Fruit fly (Drosophila melanogaster) whole organism, embryonic: ENCODE data around the gene CG10663.

Source experiments
- Ada2b ChIP-seq: fragments of 200-800 bp; sonication (Bioruptor generic); IDR thresholded peaks from 2 replicates; pipeline ENCODE4 v1.3.6; 2022; ENCODE audit warnings: missing biosample characterization, missing genetic modification characterization
- CG12219 ChIP-seq: fragments of 200-800 bp; sonication (Bioruptor generic); optimal IDR thresholded peaks from 3 replicates; lab custom pipeline; 2018; ENCODE audit warnings: missing biosample characterization, mild to moderate bottlenecking, missing genetic modification characterization
- CG12299 ChIP-seq: fragments of 200-800 bp; sonication (Bioruptor generic); optimal IDR thresholded peaks from 2 replicates; lab custom pipeline; 2018; ENCODE audit warnings: missing biosample characterization, mild to moderate bottlenecking, missing genetic modification characterization
- CG13287 ChIP-seq: fragments of 200-800 bp; sonication (Bioruptor generic); IDR thresholded peaks from 2 replicates; pipeline ENCODE4 v1.3.6; 2022; ENCODE audit warnings: missing biosample characterization, missing genetic modification characterization; ENCODE audit not compliant: partially characterized antibody
- CG13296 ChIP-seq: fragments of 200-800 bp; sonication (Bioruptor generic); optimal IDR thresholded peaks from 3 replicates; lab custom pipeline; 2018; ENCODE audit warnings: missing biosample characterization, mild to moderate bottlenecking, missing genetic modification characterization
- CG14441 ChIP-seq: fragments of 200-800 bp; sonication (Bioruptor generic); IDR thresholded peaks from 2 replicates; pipeline ENCODE4 v1.3.6; 2022; ENCODE audit warnings: missing biosample characterization, missing genetic modification characterization
- CG15011 ChIP-seq: fragments of 200-800 bp; sonication (Bioruptor generic); optimal IDR thresholded peaks from 3 replicates; lab custom pipeline; 2018; ENCODE audit warnings: missing biosample characterization, mild to moderate bottlenecking, missing genetic modification characterization
- CG15514 ChIP-seq: fragments of 200-800 bp; sonication (Bioruptor generic); optimal IDR thresholded peaks from 3 replicates; lab custom pipeline; 2017; ENCODE audit warnings: missing biosample characterization, missing genetic modification characterization, mild to moderate bottlenecking, moderate library complexity, missing genetic modification reagents
- CG17328 ChIP-seq: fragments of 200-800 bp; sonication (Bioruptor generic); IDR thresholded peaks from 2 replicates; pipeline ENCODE4 v1.3.6; 2022; ENCODE audit warnings: missing biosample characterization, missing genetic modification characterization
- CG18262 ChIP-seq: fragments of 200-800 bp; optimal IDR thresholded peaks from 3 replicates; lab custom pipeline; 2019; ENCODE audit warnings: missing biosample characterization, mild to moderate bottlenecking, missing genetic modification characterization, moderate library complexity
- CG34422 ChIP-seq: fragments of 200-800 bp; sonication (Bioruptor generic); IDR thresholded peaks from 3 replicates; pipeline ENCODE4 v1.3.6; 2022; ENCODE audit warnings: missing biosample characterization, missing genetic modification characterization
- CG4707 ChIP-seq: fragments of 200-800 bp; sonication (Bioruptor generic); optimal IDR thresholded peaks from 2 replicates; lab custom pipeline; 2018; ENCODE audit warnings: missing biosample characterization, mild to moderate bottlenecking, missing genetic modification characterization, moderate library complexity
- CG5953 ChIP-seq: fragments of 200-800 bp; sonication (Bioruptor generic); IDR thresholded peaks from 2 replicates; pipeline ENCODE4 v1.3.6; 2022; ENCODE audit warnings: missing biosample characterization, missing genetic modification characterization
- Dp ChIP-seq: fragments of 200-800 bp; sonication (Bioruptor generic); optimal IDR thresholded peaks from 2 replicates; lab custom pipeline; 2018; ENCODE audit warnings: missing biosample characterization, mild to moderate bottlenecking, missing genetic modification characterization, moderate library complexity
- E2f2 ChIP-seq: fragments of 200-800 bp; sonication (Bioruptor generic); IDR thresholded peaks from 2 replicates; pipeline ENCODE4 v1.3.6; 2022; ENCODE audit warnings: missing biosample characterization, missing genetic modification characterization
- Gug ChIP-seq: fragments of 200-800 bp; sonication (Bioruptor generic); IDR thresholded peaks from 4 replicates; pipeline ENCODE4 v1.3.6; 2022; ENCODE audit warnings: missing biosample characterization, missing genetic modification characterization
- MBD-R2 ChIP-seq: fragments of 200-800 bp; sonication (Bioruptor generic); IDR thresholded peaks from 2 replicates; pipeline ENCODE4 v1.3.6; 2022; ENCODE audit warnings: missing biosample characterization, missing genetic modification characterization
- MESR4 ChIP-seq: fragments of 200-800 bp; sonication (Bioruptor generic); optimal IDR thresholded peaks from 2 replicates; lab custom pipeline; 2018; ENCODE audit warnings: missing biosample characterization, mild to moderate bottlenecking, missing genetic modification characterization, moderate library complexity
- Myb ChIP-seq: fragments of 200-800 bp; sonication (Bioruptor generic); optimal IDR thresholded peaks from 2 replicates; lab custom pipeline; 2016; ENCODE audit warnings: missing biosample characterization, missing genetic modification characterization
- Xbp1 ChIP-seq: fragments of 200-800 bp; sonication (Bioruptor generic); optimal IDR thresholded peaks from 3 replicates; lab custom pipeline; 2016; ENCODE audit warnings: missing biosample characterization, mild to moderate bottlenecking, missing genetic modification characterization
- amos ChIP-seq: fragments of 200-800 bp; sonication (Bioruptor generic); IDR thresholded peaks from 2 replicates; pipeline ENCODE4 v1.3.6; 2022; ENCODE audit warnings: missing biosample characterization, missing genetic modification characterization; ENCODE audit not compliant: partially characterized antibody
- caup ChIP-seq: fragments of 200-800 bp; sonication (Bioruptor generic); optimal IDR thresholded peaks from 3 replicates; lab custom pipeline; 2017; ENCODE audit warnings: missing biosample characterization, mild to moderate bottlenecking, missing genetic modification characterization, moderate library complexity; ENCODE audit not compliant: severe bottlenecking
- chinmo ChIP-seq: fragments of 200-800 bp; sonication (Bioruptor generic); IDR thresholded peaks from 4 replicates; pipeline ENCODE4 v1.3.6; 2022; ENCODE audit warnings: missing biosample characterization, missing genetic modification characterization; ENCODE audit not compliant: partially characterized antibody
- chn ChIP-seq: fragments of 200-800 bp; sonication (Bioruptor generic); optimal IDR thresholded peaks from 2 replicates; lab custom pipeline; 2016; ENCODE audit warnings: missing biosample characterization, missing genetic modification characterization
- crp ChIP-seq, 2 experiments: fragments of 200-800 bp; sonication (Bioruptor generic); optimal IDR thresholded peaks; 2 replicates in 1 of 2; 3 replicates in 1 of 2; lab custom pipeline; 2017; ENCODE audit warnings: missing biosample characterization in 2 of 2, missing genetic modification characterization in 2 of 2, mild to moderate bottlenecking in 1 of 2, moderate library complexity in 1 of 2
- en ChIP-seq: fragments of 200-800 bp; sonication (Bioruptor generic); optimal IDR thresholded peaks from 2 replicates; lab custom pipeline; 2016; ENCODE audit warnings: missing biosample characterization, missing genetic modification characterization
- gfzf ChIP-seq: fragments of 200-800 bp; sonication (Bioruptor generic); optimal IDR thresholded peaks from 2 replicates; lab custom pipeline; 2016; ENCODE audit warnings: missing biosample characterization, mild to moderate bottlenecking, missing genetic modification characterization, moderate library complexity
- grau ChIP-seq: fragments of 200-800 bp; optimal IDR thresholded peaks from 3 replicates; lab custom pipeline; 2019; ENCODE audit warnings: missing biosample characterization, mild to moderate bottlenecking, missing genetic modification characterization, moderate library complexity
- grn ChIP-seq: fragments of 200-800 bp; sonication (Bioruptor generic); optimal IDR thresholded peaks from 3 replicates; lab custom pipeline; 2017; ENCODE audit warnings: missing biosample characterization, missing genetic modification characterization
- hb ChIP-seq: fragments of 200-800 bp; sonication (Bioruptor generic); IDR thresholded peaks from 3 replicates; pipeline ENCODE4 v1.3.6; 2022; ENCODE audit warnings: missing biosample characterization, missing genetic modification characterization; ENCODE audit not compliant: partially characterized antibody
- her ChIP-seq: fragments of 200-800 bp; sonication (Bioruptor generic); optimal IDR thresholded peaks from 2 replicates; lab custom pipeline; 2016; ENCODE audit warnings: missing biosample characterization, missing genetic modification characterization
- hkb ChIP-seq, 2 experiments: fragments of 200-800 bp in 1 of 2; fragments of >200 bp in 1 of 2; sonication (Bioruptor generic) in 1 of 2; IDR thresholded peaks in 1 of 2; optimal IDR thresholded peaks in 1 of 2; 2 replicates each; pipeline versions ENCODE4 v1.3.6 to Lab custom; 2017 to 2022; ENCODE audit warnings: missing biosample characterization in 1 of 2, missing genetic modification characterization in 1 of 2
- kah ChIP-seq: fragments of 200-800 bp; sonication (Bioruptor generic); optimal IDR thresholded peaks from 2 replicates; lab custom pipeline; 2018; ENCODE audit warnings: missing biosample characterization, mild to moderate bottlenecking, missing genetic modification characterization
- klu ChIP-seq: fragments of 200-800 bp; sonication (Bioruptor generic); IDR thresholded peaks from 2 replicates; pipeline ENCODE4 v1.3.6; 2022; ENCODE audit warnings: missing biosample characterization, missing genetic modification characterization
- nau ChIP-seq: fragments of 200-800 bp; sonication (Bioruptor generic); optimal IDR thresholded peaks from 3 replicates; lab custom pipeline; 2017; ENCODE audit warnings: missing biosample characterization, mild to moderate bottlenecking, missing genetic modification characterization, missing genetic modification reagents
- nerfin-2 ChIP-seq: fragments of 200-800 bp; sonication (Bioruptor generic); IDR thresholded peaks from 2 replicates; pipeline ENCODE4 v1.3.6; 2022; ENCODE audit warnings: missing biosample characterization, missing genetic modification characterization; ENCODE audit not compliant: partially characterized antibody
- nom ChIP-seq: fragments of 200-800 bp; sonication (Bioruptor generic); optimal IDR thresholded peaks from 2 replicates; lab custom pipeline; 2017; ENCODE audit warnings: missing biosample characterization, missing genetic modification characterization, mild to moderate bottlenecking, moderate library complexity, missing genetic modification reagents
- oc ChIP-seq: fragments of 200-800 bp; sonication (Bioruptor generic); optimal IDR thresholded peaks from 2 replicates; lab custom pipeline; 2018; ENCODE audit warnings: missing biosample characterization, mild to moderate bottlenecking, missing genetic modification characterization, moderate library complexity
- otp ChIP-seq: fragments of 200-800 bp; sonication (Bioruptor generic); IDR thresholded peaks from 3 replicates; pipeline ENCODE4, ENCODE4 v1.3.6; 2022; ENCODE audit warnings: missing biosample characterization, missing genetic modification characterization
- pb ChIP-seq: fragments of 200-800 bp; sonication (Bioruptor generic); optimal IDR thresholded peaks from 3 replicates; lab custom pipeline; 2016; ENCODE audit warnings: missing biosample characterization, missing genetic modification characterization
- pros ChIP-seq: fragments of 200-800 bp; sonication (Bioruptor generic); optimal IDR thresholded peaks from 3 replicates; lab custom pipeline; 2019; ENCODE audit warnings: missing biosample characterization, mild to moderate bottlenecking, missing genetic modification characterization, moderate library complexity
- pzg ChIP-seq: fragments of 200-800 bp; sonication (Bioruptor generic); optimal IDR thresholded peaks from 3 replicates; lab custom pipeline; 2018; ENCODE audit warnings: missing biosample characterization, mild to moderate bottlenecking, missing genetic modification characterization, moderate library complexity
- row ChIP-seq: fragments of 200-800 bp; sonication (Bioruptor generic); IDR thresholded peaks from 3 replicates; pipeline ENCODE4 v1.3.6; 2022; ENCODE audit warnings: missing biosample characterization, missing genetic modification characterization
- sens ChIP-seq: fragments of 200-800 bp; sonication (Bioruptor generic); peaks from one replicate; lab custom pipeline; 2016; ENCODE audit warnings: missing biosample characterization, missing genetic modification characterization
- sim ChIP-seq: fragments of 200-800 bp; sonication (Bioruptor generic); IDR thresholded peaks from 2 replicates; pipeline ENCODE4 v1.3.6; 2022; ENCODE audit warnings: missing biosample characterization, missing genetic modification characterization
- slbo ChIP-seq: fragments of 200-800 bp; sonication (Bioruptor generic); IDR thresholded peaks from 2 replicates; pipeline ENCODE4 v1.3.6; 2022; ENCODE audit warnings: missing biosample characterization, missing genetic modification characterization
- trem ChIP-seq: fragments of 200-800 bp; optimal IDR thresholded peaks from 3 replicates; lab custom pipeline; 2019; ENCODE audit warnings: missing biosample characterization, mild to moderate bottlenecking, missing genetic modification characterization, moderate library complexity

The CG10663 gene

dm6 chr3L:12484948-12485347 is at the start of gene CG10663 (continued):
- TF ChIP-seq sim (0 out of 2 replicates have a peak, but pooled peaks have one; percentile 54), CG13296 (no peak), CG15514 (peak; percentile 12)

DNA sequence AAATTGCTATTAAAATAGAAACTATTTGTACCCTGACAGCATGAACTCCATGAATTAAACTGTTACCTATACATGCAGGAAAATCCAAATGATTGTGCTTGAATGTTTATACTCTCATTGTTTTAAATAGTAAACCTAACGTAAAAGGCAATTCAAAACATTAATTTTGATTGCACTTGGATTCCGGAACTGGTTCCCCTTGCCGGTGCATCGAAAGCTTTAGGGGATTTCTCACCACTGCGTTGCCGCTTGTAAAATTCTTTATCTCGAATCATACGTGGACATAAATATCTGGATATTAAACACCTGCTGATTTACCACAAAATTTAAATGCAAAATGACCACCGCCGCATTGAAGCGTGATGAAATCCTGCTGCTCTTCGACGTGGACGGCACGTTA is 49.5 kb upstream of the CG10663 start, which contains the start of gene Pmm2:
Pmm2 (plus strand) TSS at position 273 of the 400 bp plus-strand sequence.
- no peak for TF ChIP-seq nau (GFP tag; lab: Kevin White, UChicago)
- TF ChIP-seq gfzf (GFP tag; lab: Kevin White, UChicago), result peak; percentile 71
- no peak for TF ChIP-seq crp (GFP tag; optimal IDR thresholded peaks at IDR 0.05; lab: Kevin White, UChicago)
- TF ChIP-seq row (GFP tag; lab: Robert Waterston, UW), result peak; percentile 23; the same call in 1 of the 3 replicates
- no peak for TF ChIP-seq CG14441 (GFP tag; lab: Robert Waterston, UW)
- no peak for TF ChIP-seq CG15011
- peak; percentile 99 for TF ChIP-seq CG15514
- no peak for TF ChIP-seq oc (tag; lab: Kevin White, UChicago)
- peak; percentile 36 for TF ChIP-seq pzg (GFP tag; lab: Kevin White, UChicago)
- TF ChIP-seq klu (GFP tag; lab: Robert Waterston, UW), result no peak
- TF ChIP-seq amos, result peak; percentile 24; the same call in 1 of the 2 replicates
- peak; percentile 63 for TF ChIP-seq E2f2 (GFP tag; lab: Robert Waterston, UW)
- TF ChIP-seq CG13287 (GFP tag; lab: Robert Waterston, UW), result peak; percentile 41
- 0 out of 2 replicates have a peak, but pooled peaks have one; percentile 10 for TF ChIP-seq CG17328 (GFP tag; lab: Robert Waterston, UW)
- peak; percentile 57 for TF ChIP-seq sens (GFP tag; lab: Kevin White, UChicago)
- TF ChIP-seq CG12219 (GFP tag; lab: Kevin White, UChicago), result no peak
- TF ChIP-seq caup, result no peak
- TF ChIP-seq MESR4 (GFP tag; lab: Kevin White, UChicago), result peak; percentile 46
- TF ChIP-seq Ada2b (GFP tag; lab: Robert Waterston, UW), result no peak
- no peak for TF ChIP-seq hkb (optimal IDR thresholded peaks at IDR 0.05; lab: Kevin White, UChicago)
- TF ChIP-seq hkb (GFP tag; IDR thresholded peaks at IDR 0.05; lab: Robert Waterston, UW), result 0 out of 2 replicates have a peak, but pooled peaks have one; percentile 7
- TF ChIP-seq CG18262 (tag; lab: Kevin White, UChicago), result no peak
- peak; percentile 56; the same call in 1 of the 3 replicates for TF ChIP-seq CG34422 (GFP tag; lab: Robert Waterston, UW)
- peak; percentile 96 for TF ChIP-seq chinmo (GFP tag; lab: Robert Waterston, UW)
- TF ChIP-seq otp, result no peak
- TF ChIP-seq grau (tag; lab: Kevin White, UChicago), result peak; percentile 19
- peak; percentile 75 for TF ChIP-seq grn (GFP tag; lab: Kevin White, UChicago)
- TF ChIP-seq trem (tag; lab: Kevin White, UChicago), result peak; percentile 3
- TF ChIP-seq pb (GFP tag; lab: Kevin White, UChicago), result no peak
- TF ChIP-seq her, result peak; percentile 99
- no peak for TF ChIP-seq chn (GFP tag; lab: Kevin White, UChicago)
- no peak for TF ChIP-seq slbo (GFP tag; lab: Robert Waterston, UW)
- 0 out of 2 replicates have a peak, but pooled peaks have one; percentile 18 for TF ChIP-seq nerfin-2 (GFP tag; lab: Robert Waterston, UW)
- TF ChIP-seq Myb (GFP tag; lab: Kevin White, UChicago), result peak; percentile 15
- TF ChIP-seq CG12299 (tag; lab: Kevin White, UChicago), result no peak
- no peak for TF ChIP-seq en (GFP tag; lab: Kevin White, UChicago)
- no peak for TF ChIP-seq CG4707 (GFP tag; lab: Kevin White, UChicago)
- no peak for TF ChIP-seq nom (GFP tag; lab: Kevin White, UChicago)
- TF ChIP-seq Gug (GFP tag; lab: Robert Waterston, UW), result no peak
- no peak for TF ChIP-seq hb (GFP tag; lab: Robert Waterston, UW)
- peak; percentile 25 for TF ChIP-seq kah (GFP tag; lab: Kevin White, UChicago)
- TF ChIP-seq CG5953 (GFP tag; lab: Robert Waterston, UW), result no peak
- no peak for TF ChIP-seq pros (GFP tag; lab: Kevin White, UChicago)
- TF ChIP-seq MBD-R2 (GFP tag; lab: Robert Waterston, UW), result peak; percentile 42; the same call in 1 of the 2 replicates
- peak; percentile 15 for TF ChIP-seq Xbp1
- TF ChIP-seq Dp, result peak; percentile 26
